Fruit fly (Drosophila melanogaster): Measurements from ENCODE around the gene ImpE1.

Gene ImpE1

DNA sequence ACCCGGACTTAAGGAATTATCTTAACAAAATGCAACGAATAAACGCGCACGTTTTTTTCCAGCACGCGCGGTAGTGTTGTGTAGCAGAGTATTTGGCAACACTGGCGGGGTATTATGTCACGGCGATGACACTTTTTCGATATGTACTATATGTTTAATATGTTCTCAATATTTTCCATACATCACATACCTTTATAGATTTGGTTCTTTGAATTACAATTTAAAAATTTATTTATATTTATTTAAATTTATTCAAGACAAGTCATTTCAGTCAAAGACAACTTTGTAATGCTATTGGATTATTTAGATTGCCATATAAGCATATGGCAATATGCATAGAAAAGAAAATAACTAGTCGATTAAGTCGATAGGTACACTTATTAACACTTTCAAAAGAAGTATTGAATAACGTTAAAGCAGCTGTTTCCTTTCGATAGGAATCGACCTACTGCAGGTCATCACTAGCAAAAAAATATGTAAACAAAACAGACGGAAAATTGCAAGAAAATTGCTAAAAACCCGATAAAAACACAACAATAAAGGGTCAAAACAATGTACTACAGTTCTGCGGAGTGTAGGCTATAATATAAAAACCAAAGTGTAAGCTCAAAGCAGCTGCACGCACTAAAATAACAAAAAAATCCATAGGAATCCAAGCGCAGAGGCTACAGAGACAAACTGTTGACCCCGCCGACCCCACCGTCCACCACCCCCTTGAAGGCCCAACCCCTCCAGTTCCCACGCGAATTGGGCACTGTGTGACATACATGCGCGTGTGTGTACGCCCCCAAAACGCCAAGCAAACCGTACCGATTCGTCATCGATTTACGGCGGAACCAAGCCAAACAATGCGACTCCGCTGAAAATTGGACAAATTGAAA is 25.9 kb upstream of the ImpE1 start, which contains the start of the genes CG7182 and GAPcenA:
TSS of gene CG7182 (minus strand) at position 283 of the 881 bp plus-strand sequence.
TSS of gene GAPcenA (plus strand) at position 462 of the 881 bp plus-strand sequence.
- peak; percentile 80 for TF ChIP-seq CG7045 (GFP tag; optimal IDR thresholded peaks at IDR 0.05)
- peak; percentile 50 for TF ChIP-seq ovo (GFP tag; optimal IDR thresholded peaks at IDR 0.05)
- TF ChIP-seq Hr96 (GFP tag; optimal IDR thresholded peaks at IDR 0.05) = peak; percentile 65
- peak; percentile 88 for TF ChIP-seq CG11617 (GFP tag; optimal IDR thresholded peaks at IDR 0.05)
- TF ChIP-seq kay (GFP tag; ENCODE audit: borderline replicate concordance) = no peak
- no peak for TF ChIP-seq CG5204 (GFP tag; optimal IDR thresholded peaks at IDR 0.05)
- TF ChIP-seq CG12768 (GFP tag; optimal IDR thresholded peaks at IDR 0.05) = peak; percentile 76
- peak; percentile 79 for TF ChIP-seq CG1620 (GFP tag; optimal IDR thresholded peaks at IDR 0.05)
- TF ChIP-seq tj (GFP tag; optimal IDR thresholded peaks at IDR 0.05) = peak; percentile 62
- TF ChIP-seq Clk (GFP tag; optimal IDR thresholded peaks at IDR 0.05) = peak; percentile 56
- peak; percentile 80 for TF ChIP-seq bab1 (GFP tag; optimal IDR thresholded peaks at IDR 0.05)
- peak; percentile 83 for TF ChIP-seq CG33017 (tag; optimal IDR thresholded peaks at IDR 0.05)
- TF ChIP-seq toe (GFP tag; optimal IDR thresholded peaks at IDR 0.05) = peak; percentile 77
- peak; percentile 94 for TF ChIP-seq Mnt (GFP tag; optimal IDR thresholded peaks at IDR 0.05)
- TF ChIP-seq Crg-1 (GFP tag; optimal IDR thresholded peaks at IDR 0.05) = peak; percentile 68
- no peak for TF ChIP-seq cic (GFP tag; optimal IDR thresholded peaks at IDR 0.05)
- peak; percentile 89 for TF ChIP-seq CG7101 (tag; optimal IDR thresholded peaks at IDR 0.05)
- TF ChIP-seq pad (GFP tag; optimal IDR thresholded peaks at IDR 0.05) = peak; percentile 81
- TF ChIP-seq CG14711 (tag; optimal IDR thresholded peaks at IDR 0.05) = peak; percentile 89
- TF ChIP-seq cnc (optimal IDR thresholded peaks at IDR 0.05) = no peak

DNA sequence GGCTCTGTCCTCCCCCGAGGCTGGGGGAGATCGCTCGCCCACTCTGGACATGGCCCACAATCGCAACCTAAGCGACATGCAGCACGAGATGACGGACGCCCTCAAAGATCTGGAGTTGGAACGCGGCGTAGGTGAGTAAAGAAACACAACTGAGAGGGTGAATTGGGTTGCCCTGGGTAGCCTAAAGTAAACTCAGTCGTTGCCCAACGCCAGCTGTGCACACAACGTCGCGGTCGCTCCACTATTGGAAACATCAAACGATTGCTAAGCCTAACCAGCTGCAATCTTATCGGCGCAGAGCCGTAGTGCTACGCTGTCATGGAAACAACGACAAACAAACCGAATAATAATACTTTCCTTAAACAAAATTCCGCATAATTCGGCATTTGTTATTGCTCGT is 24.9 kb upstream of the ImpE1 start:
- TF ChIP-seq Mnt (GFP tag; optimal IDR thresholded peaks at IDR 0.05) = no peak
- TF ChIP-seq CG7101 (tag; optimal IDR thresholded peaks at IDR 0.05) = peak; percentile 16
- no peak for TF ChIP-seq CG33017 (tag; optimal IDR thresholded peaks at IDR 0.05)

DNA sequence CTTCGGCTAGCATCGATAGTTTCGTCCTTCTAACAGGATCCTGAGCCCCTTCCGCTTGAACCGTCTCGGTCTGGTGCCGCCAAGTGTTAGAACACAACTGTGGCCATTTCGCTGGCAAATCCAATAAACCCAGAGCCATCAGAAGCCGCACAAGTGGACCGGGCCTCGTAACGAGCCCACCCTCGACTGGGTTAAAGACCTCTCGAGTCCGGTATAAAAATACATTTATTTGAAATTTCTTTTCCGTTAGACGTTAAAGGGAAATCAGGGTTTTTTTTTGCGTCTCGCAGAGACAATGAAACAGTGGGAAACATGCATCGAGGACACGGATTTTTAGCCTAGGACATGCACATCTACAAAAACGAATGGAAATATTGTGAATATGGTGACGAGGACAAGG is 16.0 kb upstream of the ImpE1 start, which contains the start of gene Culd:
TSS of gene Culd (minus strand) at position 101 of the 400 bp plus-strand sequence.
- no peak for TF ChIP-seq CG11617 (GFP tag; optimal IDR thresholded peaks at IDR 0.05)
- no peak for TF ChIP-seq cnc (optimal IDR thresholded peaks at IDR 0.05)
- TF ChIP-seq CG5204 (GFP tag; optimal IDR thresholded peaks at IDR 0.05) = no peak
- TF ChIP-seq pad (GFP tag; optimal IDR thresholded peaks at IDR 0.05) = no peak
- no peak for TF ChIP-seq kay (GFP tag; ENCODE audit: borderline replicate concordance)
- TF ChIP-seq CG7045 (GFP tag; optimal IDR thresholded peaks at IDR 0.05) = no peak
- TF ChIP-seq Crg-1 (GFP tag; optimal IDR thresholded peaks at IDR 0.05) = no peak
- TF ChIP-seq cic (GFP tag; optimal IDR thresholded peaks at IDR 0.05) = no peak
- TF ChIP-seq Hr96 (GFP tag; optimal IDR thresholded peaks at IDR 0.05) = no peak
- TF ChIP-seq CG1620 (GFP tag; optimal IDR thresholded peaks at IDR 0.05) = no peak
- no peak for TF ChIP-seq Mnt (GFP tag; optimal IDR thresholded peaks at IDR 0.05)
- TF ChIP-seq toe (GFP tag; optimal IDR thresholded peaks at IDR 0.05) = no peak
- no peak for TF ChIP-seq CG33017 (tag; optimal IDR thresholded peaks at IDR 0.05)

DNA sequence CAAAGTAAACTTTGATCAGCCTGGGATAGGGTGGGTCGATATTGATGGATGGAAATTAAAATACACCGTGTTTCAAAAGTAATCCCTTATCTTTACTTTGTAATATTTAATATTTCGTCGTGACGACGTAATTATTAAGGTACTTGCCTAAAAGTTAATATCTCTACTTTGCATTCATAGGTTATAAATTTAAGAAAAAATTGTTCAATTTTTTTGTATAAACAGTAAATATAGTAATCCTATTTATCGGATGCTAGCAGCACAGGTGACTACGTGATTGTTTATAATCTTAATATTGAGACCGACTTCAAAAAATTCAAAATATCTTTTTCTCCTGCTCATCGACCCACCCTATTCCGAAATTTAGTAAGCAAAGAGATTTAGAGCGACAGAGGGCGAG is 14.1 kb upstream of the ImpE1 start:
- no peak for TF ChIP-seq tj (GFP tag; optimal IDR thresholded peaks at IDR 0.05)
- no peak for TF ChIP-seq CG1620 (GFP tag; optimal IDR thresholded peaks at IDR 0.05)
- TF ChIP-seq toe (GFP tag; optimal IDR thresholded peaks at IDR 0.05) = no peak
- peak; percentile 7 for TF ChIP-seq CG12768 (GFP tag; optimal IDR thresholded peaks at IDR 0.05)
- no peak for TF ChIP-seq ovo (GFP tag; optimal IDR thresholded peaks at IDR 0.05)
- no peak for TF ChIP-seq Hr96 (GFP tag; optimal IDR thresholded peaks at IDR 0.05)
- TF ChIP-seq Mnt (GFP tag; optimal IDR thresholded peaks at IDR 0.05) = no peak
- TF ChIP-seq Clk (GFP tag; optimal IDR thresholded peaks at IDR 0.05) = no peak
- no peak for TF ChIP-seq pad (GFP tag; optimal IDR thresholded peaks at IDR 0.05)
- no peak for TF ChIP-seq cnc (optimal IDR thresholded peaks at IDR 0.05)
- TF ChIP-seq kay (GFP tag; ENCODE audit: borderline replicate concordance) = no peak
- TF ChIP-seq CG7045 (GFP tag; optimal IDR thresholded peaks at IDR 0.05) = peak; percentile 6
- no peak for TF ChIP-seq cic (GFP tag; optimal IDR thresholded peaks at IDR 0.05)
- TF ChIP-seq Crg-1 (GFP tag; optimal IDR thresholded peaks at IDR 0.05) = no peak
- peak; percentile 38 for TF ChIP-seq CG14711 (tag; optimal IDR thresholded peaks at IDR 0.05)
- TF ChIP-seq bab1 (GFP tag; optimal IDR thresholded peaks at IDR 0.05) = peak; percentile 52
- TF ChIP-seq CG33017 (tag; optimal IDR thresholded peaks at IDR 0.05) = peak; percentile 8
- TF ChIP-seq CG5204 (GFP tag; optimal IDR thresholded peaks at IDR 0.05) = no peak
- TF ChIP-seq CG11617 (GFP tag; optimal IDR thresholded peaks at IDR 0.05) = peak; percentile 65
- TF ChIP-seq CG7101 (tag; optimal IDR thresholded peaks at IDR 0.05) = peak; percentile 37

DNA sequence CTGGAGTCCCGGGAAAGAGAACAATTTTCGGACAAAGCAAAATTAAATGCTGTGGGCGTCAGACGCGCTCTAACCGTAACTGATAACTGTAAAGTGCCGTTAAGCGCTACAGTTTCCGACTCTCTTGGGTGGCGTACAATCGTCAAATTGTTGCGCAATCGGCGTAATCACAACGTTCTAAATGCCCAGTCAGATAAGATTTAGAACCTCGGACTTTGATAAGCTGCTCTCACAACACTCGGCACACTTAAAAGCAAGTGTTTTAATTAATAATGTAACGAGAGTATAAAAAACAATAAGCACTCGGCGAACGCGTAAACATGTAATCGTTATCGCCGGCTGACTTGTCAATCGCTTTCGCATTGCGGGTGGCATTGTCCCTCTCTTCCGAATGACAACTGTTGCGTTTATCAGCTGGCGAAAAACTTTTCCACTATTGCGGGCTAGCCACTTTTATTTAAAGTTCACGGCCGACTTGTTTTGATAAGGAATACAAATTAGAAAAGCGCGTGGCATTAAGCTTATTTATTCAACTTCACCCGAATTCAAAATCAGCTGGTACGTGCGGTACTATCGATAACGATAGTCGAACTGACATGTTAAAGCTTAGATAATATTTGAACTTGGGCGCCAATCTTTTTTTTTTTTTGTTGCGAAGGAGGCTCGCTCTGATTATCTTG is 13.3 kb upstream of the ImpE1 start:
- TF ChIP-seq Hr96 (GFP tag; optimal IDR thresholded peaks at IDR 0.05) = peak; percentile 31
- TF ChIP-seq CG7101 (tag; optimal IDR thresholded peaks at IDR 0.05) = no peak
- peak; percentile 73 for TF ChIP-seq CG12768 (GFP tag; optimal IDR thresholded peaks at IDR 0.05)
- TF ChIP-seq Mnt (GFP tag; optimal IDR thresholded peaks at IDR 0.05) = peak; percentile 32
- peak; percentile 99 for TF ChIP-seq cic (GFP tag; optimal IDR thresholded peaks at IDR 0.05)
- peak; percentile 98 for TF ChIP-seq ovo (GFP tag; optimal IDR thresholded peaks at IDR 0.05)
- TF ChIP-seq pad (GFP tag; optimal IDR thresholded peaks at IDR 0.05) = no peak
- TF ChIP-seq Crg-1 (GFP tag; optimal IDR thresholded peaks at IDR 0.05) = no peak
- TF ChIP-seq CG14711 (tag; optimal IDR thresholded peaks at IDR 0.05) = no peak
- TF ChIP-seq bab1 (GFP tag; optimal IDR thresholded peaks at IDR 0.05) = no peak
- no peak for TF ChIP-seq CG11617 (GFP tag; optimal IDR thresholded peaks at IDR 0.05)
- TF ChIP-seq CG7045 (GFP tag; optimal IDR thresholded peaks at IDR 0.05) = no peak
- no peak for TF ChIP-seq toe (GFP tag; optimal IDR thresholded peaks at IDR 0.05)
- TF ChIP-seq cnc (optimal IDR thresholded peaks at IDR 0.05) = no peak
- TF ChIP-seq tj (GFP tag; optimal IDR thresholded peaks at IDR 0.05) = peak; percentile 61
- no peak for TF ChIP-seq Clk (GFP tag; optimal IDR thresholded peaks at IDR 0.05)
- no peak for TF ChIP-seq CG33017 (tag; optimal IDR thresholded peaks at IDR 0.05)
- TF ChIP-seq CG5204 (GFP tag; optimal IDR thresholded peaks at IDR 0.05) = no peak
- no peak for TF ChIP-seq CG1620 (GFP tag; optimal IDR thresholded peaks at IDR 0.05)
- TF ChIP-seq kay (GFP tag; ENCODE audit: borderline replicate concordance) = peak; percentile 99
